Fruit fly (Drosophila melanogaster) whole organism, embryonic: ENCODE measurements around the gene CG7551.
A peak's percentile ranks its signal among the peaks of the same experiment; 100 is the strongest.

ENCODE experiments used
- Abd-B ChIP-seq: fragments of 200-800 bp; sonication (Bioruptor generic); optimal IDR thresholded peaks from 2 replicates; lab custom pipeline; 2018; ENCODE audit warnings: missing biosample characterization, mild to moderate bottlenecking, missing genetic modification characterization, moderate library complexity
- C15 ChIP-seq: fragments of 200-800 bp; sonication (Bioruptor generic); IDR thresholded peaks from 3 replicates; pipeline ENCODE4 v1.3.6; 2022; ENCODE audit warnings: missing biosample characterization, missing genetic modification characterization
- CG10147 ChIP-seq: fragments of 200-800 bp; sonication (Bioruptor generic); optimal IDR thresholded peaks from 2 replicates; lab custom pipeline; 2019; ENCODE audit warnings: missing biosample characterization, mild to moderate bottlenecking, missing genetic modification characterization, moderate library complexity
- CG10267 ChIP-seq: fragments of 200-800 bp; sonication (Bioruptor generic); optimal IDR thresholded peaks from 2 replicates; lab custom pipeline; 2018; ENCODE audit warnings: missing biosample characterization, mild to moderate bottlenecking, missing genetic modification characterization, moderate library complexity
- CG11398 ChIP-seq: fragments of 200-800 bp; sonication (Bioruptor generic); optimal IDR thresholded peaks from 2 replicates; lab custom pipeline; 2016; ENCODE audit warnings: missing biosample characterization, missing genetic modification characterization
- CG11695 ChIP-seq: fragments of 200-800 bp; sonication (Bioruptor generic); IDR thresholded peaks from 3 replicates; pipeline ENCODE4 v1.3.6; 2022; ENCODE audit warnings: missing biosample characterization, missing genetic modification characterization
- CG12155 ChIP-seq: fragments of 200-800 bp; sonication (Bioruptor generic); optimal IDR thresholded peaks from 3 replicates; lab custom pipeline; 2016; ENCODE audit warnings: missing biosample characterization, missing genetic modification characterization
- CG12219 ChIP-seq: fragments of 200-800 bp; sonication (Bioruptor generic); optimal IDR thresholded peaks from 3 replicates; lab custom pipeline; 2018; ENCODE audit warnings: missing biosample characterization, mild to moderate bottlenecking, missing genetic modification characterization
- CG12236 ChIP-seq: fragments of 200-800 bp; sonication (Bioruptor generic); optimal IDR thresholded peaks from 2 replicates; lab custom pipeline; 2016; ENCODE audit warnings: missing biosample characterization, missing genetic modification characterization
- CG13123 ChIP-seq: fragments of 200-800 bp; sonication (Bioruptor generic); optimal IDR thresholded peaks from 2 replicates; lab custom pipeline; 2016; ENCODE audit warnings: missing biosample characterization, missing genetic modification characterization
- CG13296 ChIP-seq: fragments of 200-800 bp; sonication (Bioruptor generic); optimal IDR thresholded peaks from 3 replicates; lab custom pipeline; 2018; ENCODE audit warnings: missing biosample characterization, mild to moderate bottlenecking, missing genetic modification characterization
- CG13775 ChIP-seq: fragments of 200-800 bp; sonication (Bioruptor generic); optimal IDR thresholded peaks from 3 replicates; lab custom pipeline; 2017; ENCODE audit warnings: missing biosample characterization, mild to moderate bottlenecking, missing genetic modification characterization
- CG14667 ChIP-seq: fragments of 200-800 bp; sonication (Bioruptor generic); IDR thresholded peaks from 2 replicates; pipeline ENCODE4 v1.3.6; 2022; ENCODE audit warnings: missing biosample characterization, missing genetic modification characterization
- CG15269 ChIP-seq: fragments of 200-800 bp; sonication (Bioruptor generic); optimal IDR thresholded peaks from 2 replicates; lab custom pipeline; 2018; ENCODE audit warnings: missing biosample characterization, mild to moderate bottlenecking, missing genetic modification characterization, moderate library complexity
- CG17328 ChIP-seq: fragments of 200-800 bp; sonication (Bioruptor generic); IDR thresholded peaks from 2 replicates; pipeline ENCODE4 v1.3.6; 2022; ENCODE audit warnings: missing biosample characterization, missing genetic modification characterization
- CG17568 ChIP-seq: fragments of 200-800 bp; sonication (Bioruptor generic); optimal IDR thresholded peaks from 2 replicates; lab custom pipeline; 2018; ENCODE audit warnings: missing biosample characterization, mild to moderate bottlenecking, missing genetic modification characterization, moderate library complexity
- CG17912 ChIP-seq: fragments of 200-800 bp; sonication (Bioruptor generic); optimal IDR thresholded peaks from 2 replicates; lab custom pipeline; 2018; ENCODE audit warnings: missing biosample characterization, mild to moderate bottlenecking, missing genetic modification characterization
- CG1832 ChIP-seq: fragments of 200-800 bp; sonication (Bioruptor generic); optimal IDR thresholded peaks from 2 replicates; lab custom pipeline; 2017; ENCODE audit warnings: missing biosample characterization, mild to moderate bottlenecking, missing genetic modification characterization, inconsistent platforms
- CG30020 ChIP-seq: fragments of 200-800 bp; optimal IDR thresholded peaks from 2 replicates; lab custom pipeline; 2019; ENCODE audit warnings: missing biosample characterization, mild to moderate bottlenecking, missing genetic modification characterization, moderate library complexity
- CG34422 ChIP-seq: fragments of 200-800 bp; sonication (Bioruptor generic); IDR thresholded peaks from 3 replicates; pipeline ENCODE4 v1.3.6; 2022; ENCODE audit warnings: missing biosample characterization, missing genetic modification characterization
- CG3847 ChIP-seq: fragments of 200-800 bp; sonication (Bioruptor generic); IDR thresholded peaks from 2 replicates; pipeline ENCODE4 v1.3.6; 2022; ENCODE audit warnings: missing biosample characterization, missing genetic modification characterization
- CG4424 ChIP-seq: fragments of 200-800 bp; sonication (Bioruptor generic); optimal IDR thresholded peaks from 3 replicates; lab custom pipeline; 2016; ENCODE audit warnings: missing biosample characterization, missing genetic modification characterization
- CG7839 ChIP-seq: fragments of 200-800 bp; sonication (Bioruptor generic); optimal IDR thresholded peaks from 3 replicates; lab custom pipeline; 2018; ENCODE audit warnings: missing biosample characterization, mild to moderate bottlenecking, missing genetic modification characterization, moderate library complexity
- Fer1 ChIP-seq: fragments of 200-800 bp; sonication (Bioruptor generic); optimal IDR thresholded peaks from 2 replicates; lab custom pipeline; 2017; ENCODE audit warnings: missing biosample characterization, mild to moderate bottlenecking, missing genetic modification characterization
- Fer2 ChIP-seq: fragments of 200-800 bp; sonication (Bioruptor generic); optimal IDR thresholded peaks from 2 replicates; lab custom pipeline; 2018; ENCODE audit warnings: missing biosample characterization, mild to moderate bottlenecking, missing genetic modification characterization, moderate library complexity
- Hr3 ChIP-seq: fragments of 200-800 bp; sonication (Bioruptor generic); optimal IDR thresholded peaks from 3 replicates; lab custom pipeline; 2016; ENCODE audit warnings: missing biosample characterization, missing genetic modification characterization
- Lhr ChIP-seq: fragments of 200-800 bp; sonication (Bioruptor generic); optimal IDR thresholded peaks from 3 replicates; lab custom pipeline; 2017; ENCODE audit warnings: mild to moderate bottlenecking, missing biosample characterization, missing genetic modification reagents, missing genetic modification characterization
- Nf-YB ChIP-seq: fragments of 200-800 bp; sonication (Bioruptor generic); optimal IDR thresholded peaks from 3 replicates; lab custom pipeline; 2019; ENCODE audit warnings: missing biosample characterization, mild to moderate bottlenecking, missing genetic modification characterization, moderate library complexity
- Oli ChIP-seq: fragments of 200-800 bp; sonication (Bioruptor generic); optimal IDR thresholded peaks from 2 replicates; lab custom pipeline; 2018; ENCODE audit warnings: missing biosample characterization, mild to moderate bottlenecking, missing genetic modification characterization, moderate library complexity
- Rx ChIP-seq: fragments of 200-800 bp; sonication (Bioruptor generic); IDR thresholded peaks from 2 replicates; pipeline ENCODE4 v1.3.6; 2022; ENCODE audit warnings: missing biosample characterization, missing genetic modification characterization
- Sry-δ ChIP-seq: fragments of 200-800 bp; sonication (Bioruptor generic); optimal IDR thresholded peaks from 2 replicates; lab custom pipeline; 2016; ENCODE audit warnings: missing biosample characterization, missing genetic modification characterization
- Stat92E ChIP-seq, 3 experiments: fragments of >200 bp in 2 of 3; fragments of 200-800 bp in 1 of 3; sonication (Bioruptor generic) in 1 of 3; optimal IDR thresholded peaks; 2 replicates each; lab custom pipeline; 2017 to 2019; ENCODE audit warnings: missing biosample characterization in 3 of 3, missing genetic modification characterization in 3 of 3, mild to moderate bottlenecking in 1 of 3, moderate library complexity in 1 of 3
- Xbp1 ChIP-seq: fragments of 200-800 bp; sonication (Bioruptor generic); optimal IDR thresholded peaks from 3 replicates; lab custom pipeline; 2016; ENCODE audit warnings: missing biosample characterization, mild to moderate bottlenecking, missing genetic modification characterization
- YL-1 ChIP-seq: fragments of 200-800 bp; sonication (Bioruptor generic); optimal IDR thresholded peaks from 3 replicates; lab custom pipeline; 2017; ENCODE audit warnings: missing biosample characterization, mild to moderate bottlenecking, missing genetic modification characterization
- ab ChIP-seq: fragments of 200-800 bp; sonication (Bioruptor generic); optimal IDR thresholded peaks from 2 replicates; lab custom pipeline; 2016; ENCODE audit warnings: missing biosample characterization, missing genetic modification characterization
- chm ChIP-seq: fragments of 200-800 bp; sonication (Bioruptor generic); IDR thresholded peaks from 2 replicates; pipeline ENCODE4 v1.3.6; 2022; ENCODE audit warnings: missing biosample characterization, missing genetic modification characterization
- corto ChIP-seq: fragments of 200-800 bp; sonication (Bioruptor generic); optimal IDR thresholded peaks from 2 replicates; lab custom pipeline; 2016; ENCODE audit warnings: missing biosample characterization, mild to moderate bottlenecking, missing genetic modification characterization, moderate library complexity
- dysf ChIP-seq: fragments of 200-800 bp; sonication (Bioruptor generic); IDR thresholded peaks from 3 replicates; pipeline ENCODE4 v1.3.6; 2022; ENCODE audit warnings: missing biosample characterization, missing genetic modification characterization
- gcm ChIP-seq: fragments of 200-800 bp; sonication (Bioruptor generic); optimal IDR thresholded peaks from 2 replicates; lab custom pipeline; 2019; ENCODE audit warnings: missing biosample characterization, mild to moderate bottlenecking, missing genetic modification characterization, moderate library complexity
- gcm2 ChIP-seq: fragments of 200-800 bp; sonication (Bioruptor generic); optimal IDR thresholded peaks from 2 replicates; lab custom pipeline; 2016; ENCODE audit warnings: missing biosample characterization, missing genetic modification characterization
- inv ChIP-seq: fragments of 200-800 bp; sonication (Bioruptor generic); IDR thresholded peaks from 2 replicates; pipeline ENCODE4 v1.3.6; 2022; ENCODE audit warnings: missing biosample characterization, missing genetic modification characterization; ENCODE audit not compliant: partially characterized antibody
- lab ChIP-seq: fragments of 200-800 bp; sonication (Bioruptor generic); optimal IDR thresholded peaks from 3 replicates; lab custom pipeline; 2017; ENCODE audit warnings: missing biosample characterization, missing genetic modification characterization, mild to moderate bottlenecking, moderate library complexity, missing genetic modification reagents
- luna ChIP-seq: fragments of 200-800 bp; sonication (Bioruptor generic); optimal IDR thresholded peaks from 2 replicates; lab custom pipeline; 2016; ENCODE audit warnings: missing biosample characterization, missing genetic modification characterization
- maf-S ChIP-seq: fragments of 200-800 bp; sonication (Bioruptor generic); optimal IDR thresholded peaks from 2 replicates; lab custom pipeline; 2016; ENCODE audit warnings: missing biosample characterization, missing genetic modification characterization
- nmo ChIP-seq: fragments of 200-800 bp; sonication (Bioruptor generic); optimal IDR thresholded peaks from 2 replicates; lab custom pipeline; 2018; ENCODE audit warnings: missing biosample characterization, mild to moderate bottlenecking, missing genetic modification characterization, moderate library complexity
- pb ChIP-seq: fragments of 200-800 bp; sonication (Bioruptor generic); optimal IDR thresholded peaks from 3 replicates; lab custom pipeline; 2016; ENCODE audit warnings: missing biosample characterization, missing genetic modification characterization
- schlank ChIP-seq: fragments of 200-800 bp; sonication (Bioruptor generic); optimal IDR thresholded peaks from 2 replicates; lab custom pipeline; 2018; ENCODE audit warnings: missing biosample characterization, mild to moderate bottlenecking, missing genetic modification characterization
- scrt ChIP-seq: fragments of 200-800 bp; sonication (Bioruptor generic); optimal IDR thresholded peaks from 2 replicates; lab custom pipeline; 2018; ENCODE audit warnings: missing biosample characterization, mild to moderate bottlenecking, missing genetic modification characterization, moderate library complexity
- so ChIP-seq: fragments of 200-800 bp; sonication (Bioruptor generic); IDR thresholded peaks from 3 replicates; pipeline ENCODE4 v1.3.6; 2022; ENCODE audit warnings: missing biosample characterization, missing genetic modification characterization
- sqz ChIP-seq: fragments of 200-800 bp; sonication (Bioruptor generic); optimal IDR thresholded peaks from 3 replicates; lab custom pipeline; 2018; ENCODE audit warnings: missing biosample characterization, mild to moderate bottlenecking, missing genetic modification characterization
- tx ChIP-seq: fragments of 200-800 bp; sonication (Bioruptor generic); optimal IDR thresholded peaks from 2 replicates; lab custom pipeline; 2016; ENCODE audit warnings: missing biosample characterization, missing genetic modification characterization

CG7551 gene

DNA sequence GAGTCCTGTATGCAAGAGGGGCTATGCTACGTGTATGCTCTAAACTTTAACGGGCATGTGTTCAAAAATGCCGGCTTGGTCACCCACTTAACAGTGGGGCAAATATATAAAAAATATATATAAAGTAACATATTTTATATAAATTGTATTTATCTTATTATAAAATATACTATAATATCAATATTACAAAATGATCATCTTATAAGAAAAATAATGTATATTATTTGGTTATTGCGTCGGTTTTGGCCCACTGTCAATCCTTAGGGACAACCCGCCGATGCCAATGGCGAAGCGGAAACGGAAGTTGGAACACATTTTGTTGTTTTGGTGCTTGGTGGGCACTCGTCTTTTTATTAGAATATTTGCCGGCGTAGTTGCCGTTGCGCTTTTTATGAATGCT, 7.8 kb upstream of the CG7551 start (continued):
- no peak for TF ChIP-seq CG13123 (GFP tag; lab: Kevin White, UChicago)
- no peak for TF ChIP-seq CG17912 (GFP tag; lab: Kevin White, UChicago)
- no peak for TF ChIP-seq CG30020 (tag; lab: Kevin White, UChicago)
- no peak for TF ChIP-seq corto (GFP tag; lab: Kevin White, UChicago)
- no peak for TF ChIP-seq so
- TF ChIP-seq lab (GFP tag; lab: Kevin White, UChicago) = peak; percentile 63
- TF ChIP-seq nmo (GFP tag; lab: Kevin White, UChicago) = peak; percentile 31
- TF ChIP-seq CG4424 (GFP tag; lab: Kevin White, UChicago) = peak; percentile 37
- TF ChIP-seq CG1832 = no peak
- TF ChIP-seq sqz = no peak
- TF ChIP-seq pb (GFP tag; lab: Kevin White, UChicago) = no peak
- no peak for TF ChIP-seq CG3847
- no peak for TF ChIP-seq tx (GFP tag; lab: Kevin White, UChicago)
- no peak for TF ChIP-seq Rx (GFP tag; lab: Robert Waterston, UW)
- TF ChIP-seq ab (GFP tag; lab: Kevin White, UChicago) = no peak
- TF ChIP-seq CG17568 = no peak
- no peak for TF ChIP-seq Lhr (GFP tag; lab: Kevin White, UChicago)
- TF ChIP-seq Oli (tag; lab: Kevin White, UChicago) = peak; percentile 41
- TF ChIP-seq inv (GFP tag; lab: Robert Waterston, UW) = no peak
- TF ChIP-seq gcm (GFP tag; lab: Kevin White, UChicago) = peak; percentile 36
- no peak for TF ChIP-seq CG12219
- no peak for TF ChIP-seq CG14667 (GFP tag; lab: Robert Waterston, UW)
- no peak for TF ChIP-seq luna (GFP tag; lab: Kevin White, UChicago)
- peak; percentile 59 for TF ChIP-seq Fer1 (GFP tag; lab: Kevin White, UChicago)
- TF ChIP-seq CG13775 (GFP tag; lab: Kevin White, UChicago) = peak; percentile 24
- peak; percentile 22 for TF ChIP-seq Nf-YB (GFP tag; lab: Kevin White, UChicago)
- peak; percentile 29 for TF ChIP-seq Hr3 (GFP tag; lab: Kevin White, UChicago)
- TF ChIP-seq CG15269 (tag; lab: Kevin White, UChicago) = peak; percentile 61
- no peak for TF ChIP-seq CG34422
- no peak for TF ChIP-seq CG12155 (GFP tag; lab: Kevin White, UChicago)
- no peak for TF ChIP-seq dysf (GFP tag; lab: Robert Waterston, UW)
- TF ChIP-seq chm (GFP tag; lab: Robert Waterston, UW) = no peak
- peak; percentile 49 for TF ChIP-seq CG10267 (tag; lab: Kevin White, UChicago)
- no peak for TF ChIP-seq schlank (tag; lab: Kevin White, UChicago)
- peak; percentile 19 for TF ChIP-seq Abd-B
- TF ChIP-seq scrt (GFP tag; lab: Kevin White, UChicago) = peak; percentile 13
- no peak for TF ChIP-seq gcm2 (GFP tag; lab: Kevin White, UChicago)
- peak; percentile 47 for TF ChIP-seq CG13296 (GFP tag; lab: Kevin White, UChicago)
- TF ChIP-seq CG10147 = peak; percentile 37
- no peak for TF ChIP-seq C15 (GFP tag; lab: Robert Waterston, UW)
- no peak for TF ChIP-seq Sry-δ (GFP tag; lab: Kevin White, UChicago)
- no peak for TF ChIP-seq Fer2 (tag; lab: Kevin White, UChicago)
- TF ChIP-seq CG12236 = no peak
- TF ChIP-seq maf-S (GFP tag; lab: Kevin White, UChicago) = no peak
- no peak for TF ChIP-seq YL-1 (GFP tag; lab: Kevin White, UChicago)
- peak; percentile 17 for TF ChIP-seq Xbp1 (GFP tag; lab: Kevin White, UChicago)
- no peak for TF ChIP-seq Stat92E (GFP tag; optimal IDR thresholded peaks at IDR 0.05; lab: Kevin White, UChicago)
- peak; percentile 46; the same call in 1 of the 3 replicates for TF ChIP-seq CG11695 (GFP tag; lab: Robert Waterston, UW)
- peak; percentile 52 for TF ChIP-seq CG17328
- no peak for TF ChIP-seq CG11398
- TF ChIP-seq CG7839 (tag; lab: Kevin White, UChicago) = peak; percentile 52
